Fruit fly (Drosophila melanogaster) whole organism, adult: ENCODE results near the gene CG10793.

Source experiments
- CG12768 ChIP-seq: fragments of 200-800 bp; sonication (Bioruptor generic); optimal IDR thresholded peaks from 2 replicates; lab custom pipeline; 2017; ENCODE audit warnings: missing biosample characterization, missing genetic modification characterization, mild to moderate bottlenecking, moderate library complexity, missing genetic modification reagents
- CG33017 ChIP-seq: fragments of 200-800 bp; sonication (Bioruptor generic); optimal IDR thresholded peaks from 2 replicates; lab custom pipeline; 2018; ENCODE audit warnings: missing biosample characterization, mild to moderate bottlenecking, missing genetic modification characterization, moderate library complexity
- Clk ChIP-seq: fragments of 200-800 bp; sonication (Bioruptor generic); optimal IDR thresholded peaks from 2 replicates; lab custom pipeline; 2017; ENCODE audit warnings: missing biosample characterization, missing genetic modification characterization
- cnc ChIP-seq, 2 experiments: fragments of >200 bp; optimal IDR thresholded peaks; 2 replicates each; lab custom pipeline; 2017
- kay ChIP-seq: fragments of 200-800 bp; sonication (Bioruptor generic); peaks from one replicate; lab custom pipeline; 2016; ENCODE audit warnings: missing biosample characterization, missing genetic modification characterization, borderline replicate concordance
- tj ChIP-seq: fragments of 200-800 bp; sonication (Bioruptor generic); optimal IDR thresholded peaks from 3 replicates; lab custom pipeline; 2017; ENCODE audit warnings: missing biosample characterization, mild to moderate bottlenecking, missing genetic modification characterization, moderate library complexity
- toe ChIP-seq: fragments of 200-800 bp; sonication (Bioruptor generic); optimal IDR thresholded peaks from 2 replicates; lab custom pipeline; 2016; ENCODE audit warnings: missing biosample characterization, missing genetic modification characterization

DNA sequence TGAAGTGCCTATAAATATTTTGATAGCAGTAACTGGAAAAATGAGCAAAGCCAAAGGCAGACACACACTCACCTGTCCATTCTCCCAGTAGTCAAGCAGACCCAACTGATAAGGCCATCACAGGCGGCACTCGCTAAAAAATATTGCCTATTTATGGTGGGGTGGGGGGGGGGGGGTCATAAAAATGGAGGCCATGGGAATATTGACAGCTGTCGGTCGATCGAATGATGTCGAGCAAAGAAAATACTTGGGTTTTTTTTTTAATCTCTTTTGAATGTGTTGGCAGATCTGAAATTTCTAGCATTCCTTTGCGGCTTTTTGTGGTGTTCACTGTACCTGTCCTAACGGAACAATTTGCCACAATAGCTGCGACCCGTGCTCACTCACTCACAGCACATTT is 42.6 kb downstream of the CG10793 start:
- TF ChIP-seq cnc (optimal IDR thresholded peaks at IDR 0.05; lab: Kevin White, UChicago) (no peak), kay (GFP tag; lab: Kevin White, UChicago) (no peak), CG33017 (no peak), tj (GFP tag; lab: Kevin White, UChicago) (no peak), toe (GFP tag; lab: Kevin White, UChicago) (no peak), CG12768 (GFP tag; lab: Kevin White, UChicago) (no peak), Clk (GFP tag; lab: Kevin White, UChicago) (no peak)
